Fruit fly (Drosophila melanogaster) whole organism, wandering third instar larva: ENCODE data around the gene RpS20.

Experiments used
- Hr78 ChIP-seq: fragments of >200 bp; optimal IDR thresholded peaks from 2 replicates; lab custom pipeline; 2017; ENCODE audit warnings: missing biosample characterization, missing genetic modification characterization
- Mio ChIP-seq: sonication (Bioruptor generic); optimal IDR thresholded peaks from 2 replicates; lab custom pipeline; 2016; ENCODE audit warnings: missing biosample characterization, missing genetic modification characterization
- fru ChIP-seq: fragments of 200-800 bp; sonication (Bioruptor generic); optimal IDR thresholded peaks from 3 replicates; lab custom pipeline; 2016; ENCODE audit warnings: missing biosample characterization, mild to moderate bottlenecking, missing genetic modification characterization
- h ChIP-seq: fragments of 200-800 bp; sonication (Bioruptor generic); optimal IDR thresholded peaks from 3 replicates; lab custom pipeline; 2016; ENCODE audit warnings: missing biosample characterization, mild to moderate bottlenecking, missing genetic modification characterization
- jim ChIP-seq: fragments of 175-275, 200-325 bp; sonication (Bioruptor generic); optimal IDR thresholded peaks from 2 replicates; lab custom pipeline; 2016; ENCODE audit warnings: missing biosample characterization, mild to moderate bottlenecking, missing genetic modification characterization
- pan ChIP-seq: fragments of >200 bp; optimal IDR thresholded peaks from 2 replicates; lab custom pipeline; 2017
- psq ChIP-seq: fragments of 200-800 bp; sonication (Bioruptor generic); optimal IDR thresholded peaks from 3 replicates; lab custom pipeline; 2017; ENCODE audit warnings: missing biosample characterization, mild to moderate bottlenecking, missing genetic modification characterization, moderate library complexity
- tai ChIP-seq: sonication (Bioruptor generic); optimal IDR thresholded peaks from 2 replicates; lab custom pipeline; 2016; ENCODE audit warnings: missing biosample characterization, missing genetic modification characterization
- woc ChIP-seq: sonication (Bioruptor generic); optimal IDR thresholded peaks from 2 replicates; lab custom pipeline; 2016; ENCODE audit warnings: missing biosample characterization, mild to moderate bottlenecking, missing genetic modification characterization

DNA sequence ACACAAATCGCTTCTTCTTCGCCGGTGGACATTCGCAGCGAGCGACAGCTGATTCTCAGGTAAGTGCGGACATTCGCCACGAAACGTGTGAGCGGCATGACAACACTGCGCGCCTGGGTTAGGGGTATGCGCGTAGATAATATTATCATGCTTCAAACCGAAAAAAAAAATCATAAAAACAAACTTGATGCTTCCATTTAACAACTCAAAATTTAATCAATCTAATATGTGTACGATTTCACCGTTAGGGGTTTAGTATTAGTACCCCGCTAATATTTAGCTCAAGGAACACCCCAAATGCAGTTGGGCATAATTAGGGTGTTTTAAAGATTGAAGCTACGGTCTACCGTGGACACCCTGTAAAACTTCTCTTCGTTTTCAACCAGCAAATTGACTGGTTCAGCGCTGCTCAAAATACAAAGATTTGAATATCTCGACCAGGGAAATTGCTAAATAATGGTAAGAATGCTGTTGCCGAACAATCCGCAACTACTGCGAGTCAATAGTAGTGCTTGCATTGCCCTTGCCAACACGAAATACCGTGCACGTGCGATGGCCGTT lies at the start of gene RpS20, which contains the start of gene CG17271:
- TF ChIP-seq pan = no peak
- no peak for TF ChIP-seq tai
- TF ChIP-seq jim = peak; percentile 18
- TF ChIP-seq fru (GFP tag; lab: Kevin White, UChicago) = peak; percentile 91
- peak; percentile 89 for TF ChIP-seq woc (GFP tag; lab: Kevin White, UChicago)
- no peak for TF ChIP-seq Hr78 (GFP tag; lab: Kevin White, UChicago)
- TF ChIP-seq h (GFP tag; lab: Kevin White, UChicago) = peak; percentile 92
- TF ChIP-seq psq (GFP tag; lab: Kevin White, UChicago) = peak; percentile 67
- TF ChIP-seq Mio = peak; percentile 37
